Fruit fly (Drosophila melanogaster) whole organism, wandering third instar larva: ENCODE data around the gene CG31174.

Source experiments
- Abd-B ChIP-seq: fragments of >200 bp; optimal IDR thresholded peaks from 2 replicates; lab custom pipeline; 2017; ENCODE audit warnings: missing biosample characterization, missing genetic modification characterization
- CG32264 ChIP-seq: fragments of 200-800 bp; sonication (Bioruptor generic); optimal IDR thresholded peaks from 2 replicates; lab custom pipeline; 2016; ENCODE audit warnings: missing biosample characterization, missing genetic modification characterization
- CG9705 ChIP-seq: fragments of 200-800 bp; sonication (Bioruptor generic); optimal IDR thresholded peaks from 2 replicates; lab custom pipeline; 2018; ENCODE audit warnings: missing biosample characterization, mild to moderate bottlenecking, missing genetic modification characterization
- CrebA ChIP-seq: fragments of 200-800 bp; sonication (Bioruptor generic); optimal IDR thresholded peaks from 2 replicates; lab custom pipeline; 2016; ENCODE audit warnings: missing biosample characterization, mild to moderate bottlenecking, missing genetic modification characterization, borderline replicate concordance
- Dfd ChIP-seq: fragments of >200 bp; optimal IDR thresholded peaks from 2 replicates; lab custom pipeline; 2017; ENCODE audit warnings: missing biosample characterization, missing genetic modification characterization
- Dif ChIP-seq: fragments of 200-275, 200-300 bp; sonication (Bioruptor generic); optimal IDR thresholded peaks from 2 replicates; lab custom pipeline; 2018; ENCODE audit warnings: missing biosample characterization, missing genetic modification characterization; ENCODE audit not compliant: partially characterized antibody
- GATAd ChIP-seq: sonication (Bioruptor generic); optimal IDR thresholded peaks from 2 replicates; lab custom pipeline; 2016; ENCODE audit warnings: missing biosample characterization, missing genetic modification characterization
- HLH106 ChIP-seq: fragments of 200-800 bp; optimal IDR thresholded peaks from 3 replicates; lab custom pipeline; 2019; ENCODE audit warnings: missing biosample characterization, mild to moderate bottlenecking, missing genetic modification characterization, moderate library complexity
- Hnf4 ChIP-seq: fragments of 200-800 bp; sonication (Bioruptor generic); optimal IDR thresholded peaks from 2 replicates; lab custom pipeline; 2016; ENCODE audit warnings: missing biosample characterization, mild to moderate bottlenecking, missing genetic modification characterization
- Hr78 ChIP-seq: fragments of >200 bp; optimal IDR thresholded peaks from 2 replicates; lab custom pipeline; 2017; ENCODE audit warnings: missing biosample characterization, missing genetic modification characterization
- Hr83 ChIP-seq: fragments of 200-300 bp; sonication (Bioruptor generic); optimal IDR thresholded peaks from 2 replicates; lab custom pipeline; 2016; ENCODE audit warnings: missing biosample characterization, mild to moderate bottlenecking, missing genetic modification characterization, moderate library complexity; ENCODE audit not compliant: poor library complexity, severe bottlenecking
- Jra ChIP-seq: sonication (Bioruptor generic); optimal IDR thresholded peaks from 2 replicates; lab custom pipeline; 2016; ENCODE audit warnings: missing biosample characterization, missing genetic modification characterization
- Mio ChIP-seq: sonication (Bioruptor generic); optimal IDR thresholded peaks from 2 replicates; lab custom pipeline; 2016; ENCODE audit warnings: missing biosample characterization, missing genetic modification characterization
- Myc ChIP-seq: fragments of >200 bp; optimal IDR thresholded peaks from 2 replicates; lab custom pipeline; 2017
- N ChIP-seq: fragments of >200 bp; optimal IDR thresholded peaks from 2 replicates; lab custom pipeline; 2018; ENCODE audit warnings: missing biosample characterization, missing external identifiers, missing genetic modification characterization
- OdsH ChIP-seq: fragments of 200-800 bp; sonication (Bioruptor generic); optimal IDR thresholded peaks from 2 replicates; lab custom pipeline; 2016; ENCODE audit warnings: missing biosample characterization, mild to moderate bottlenecking, missing genetic modification characterization
- Rel ChIP-seq, 2 experiments: fragments of 200-800 bp; sonication (Bioruptor generic) in 1 of 2; optimal IDR thresholded peaks; 2 replicates in 1 of 2; 3 replicates in 1 of 2; lab custom pipeline; 2016 to 2019; ENCODE audit warnings: mild to moderate bottlenecking in 2 of 2, missing biosample characterization in 2 of 2, missing genetic modification characterization in 2 of 2, moderate library complexity in 1 of 2
- Sp1 ChIP-seq: fragments of 200-800 bp; sonication (Bioruptor generic); optimal IDR thresholded peaks from 3 replicates; lab custom pipeline; 2019; ENCODE audit warnings: missing biosample characterization, mild to moderate bottlenecking, missing genetic modification characterization, moderate library complexity
- Vsx2 ChIP-seq: fragments of 200-300, 225-300 bp; sonication (Bioruptor generic); optimal IDR thresholded peaks from 2 replicates; lab custom pipeline; 2018; ENCODE audit warnings: missing biosample characterization, missing genetic modification characterization; ENCODE audit not compliant: partially characterized antibody
- br ChIP-seq: fragments of 200-800 bp; sonication (Bioruptor generic); optimal IDR thresholded peaks from 2 replicates; lab custom pipeline; 2016; ENCODE audit warnings: missing biosample characterization, missing genetic modification characterization
- brk ChIP-seq: fragments of 200-800 bp; sonication (Bioruptor generic); optimal IDR thresholded peaks from 2 replicates; lab custom pipeline; 2016; ENCODE audit warnings: missing biosample characterization, mild to moderate bottlenecking, missing genetic modification characterization
- dl ChIP-seq, 2 experiments: fragments of 175-275, 200-275 bp in 1 of 2; fragments of 200-275 bp in 1 of 2; sonication (Bioruptor generic); optimal IDR thresholded peaks; lab custom pipeline; 2018; ENCODE audit warnings: mild to moderate bottlenecking in 2 of 2, missing biosample characterization in 2 of 2, missing genetic modification characterization in 2 of 2, moderate library complexity in 2 of 2; ENCODE audit not compliant: partially characterized antibody in 2 of 2, insufficient read depth in 1 of 2
- dmrt93B ChIP-seq: fragments of 200-800 bp; sonication (Bioruptor generic); optimal IDR thresholded peaks from 2 replicates; lab custom pipeline; 2018; ENCODE audit warnings: missing biosample characterization, mild to moderate bottlenecking, missing genetic modification characterization
- dsf ChIP-seq: sonication (Bioruptor generic); optimal IDR thresholded peaks from 2 replicates; lab custom pipeline; 2016; ENCODE audit warnings: missing biosample characterization, missing genetic modification characterization, borderline replicate concordance
- ey ChIP-seq: fragments of 200-800 bp; sonication (Bioruptor generic); optimal IDR thresholded peaks from 2 replicates; lab custom pipeline; 2016; ENCODE audit warnings: missing biosample characterization, missing genetic modification characterization
- foxo ChIP-seq, 2 experiments: fragments of 200-800 bp; sonication (Bioruptor generic); optimal IDR thresholded peaks; 2 replicates in 1 of 2; 3 replicates in 1 of 2; lab custom pipeline; 2016 to 2017; ENCODE audit warnings: missing biosample characterization in 2 of 2, missing genetic modification characterization in 2 of 2
- fru ChIP-seq: fragments of 200-800 bp; sonication (Bioruptor generic); optimal IDR thresholded peaks from 3 replicates; lab custom pipeline; 2016; ENCODE audit warnings: missing biosample characterization, mild to moderate bottlenecking, missing genetic modification characterization
- h ChIP-seq: fragments of 200-800 bp; sonication (Bioruptor generic); optimal IDR thresholded peaks from 3 replicates; lab custom pipeline; 2016; ENCODE audit warnings: missing biosample characterization, mild to moderate bottlenecking, missing genetic modification characterization
- jim ChIP-seq: fragments of 175-275, 200-325 bp; sonication (Bioruptor generic); optimal IDR thresholded peaks from 2 replicates; lab custom pipeline; 2016; ENCODE audit warnings: missing biosample characterization, mild to moderate bottlenecking, missing genetic modification characterization
- lola ChIP-seq: fragments of >200 bp; optimal IDR thresholded peaks from 2 replicates; lab custom pipeline; 2017; ENCODE audit warnings: missing biosample characterization, missing genetic modification characterization
- pan ChIP-seq: fragments of >200 bp; optimal IDR thresholded peaks from 2 replicates; lab custom pipeline; 2017
- psq ChIP-seq: fragments of 200-800 bp; sonication (Bioruptor generic); optimal IDR thresholded peaks from 3 replicates; lab custom pipeline; 2017; ENCODE audit warnings: missing biosample characterization, mild to moderate bottlenecking, missing genetic modification characterization, moderate library complexity
- rgr ChIP-seq: fragments of 200-800 bp; sonication (Bioruptor generic); optimal IDR thresholded peaks from 3 replicates; lab custom pipeline; 2016; ENCODE audit warnings: missing biosample characterization, mild to moderate bottlenecking, missing genetic modification characterization
- sage ChIP-seq: fragments of 200-800 bp; sonication (Bioruptor generic); optimal IDR thresholded peaks from 2 replicates; lab custom pipeline; 2016; ENCODE audit warnings: missing biosample characterization, mild to moderate bottlenecking, missing genetic modification characterization
- sv ChIP-seq: fragments of 200-800 bp; sonication (Bioruptor generic); optimal IDR thresholded peaks from 3 replicates; lab custom pipeline; 2016; ENCODE audit warnings: missing biosample characterization, missing genetic modification characterization
- tai ChIP-seq: sonication (Bioruptor generic); optimal IDR thresholded peaks from 2 replicates; lab custom pipeline; 2016; ENCODE audit warnings: missing biosample characterization, missing genetic modification characterization
- usp ChIP-seq: fragments of >200 bp; optimal IDR thresholded peaks from 2 replicates; lab custom pipeline; 2017; ENCODE audit warnings: missing biosample characterization, missing genetic modification characterization
- woc ChIP-seq: sonication (Bioruptor generic); optimal IDR thresholded peaks from 2 replicates; lab custom pipeline; 2016; ENCODE audit warnings: missing biosample characterization, mild to moderate bottlenecking, missing genetic modification characterization

CG31174 gene

dm6 chr3R:21905615-21906014, 36.3 kb upstream of the CG31174 start (continued):
- TF ChIP-seq sv (no peak), dsf (GFP tag; lab: Kevin White, UChicago) (no peak), rgr (GFP tag; lab: Kevin White, UChicago) (peak; percentile 68), Vsx2 (GFP tag; lab: Kevin White, UChicago) (no peak), woc (peak; percentile 49), Rel (GFP tag; optimal IDR thresholded peaks at IDR 0.05; lab: Kevin White, UChicago) (no peak), Rel (tag; optimal IDR thresholded peaks at IDR 0.05; lab: Kevin White, UChicago) (no peak), Hr78 (no peak)

dm6 chr3R:21904345-21904744, 35.0 kb upstream of the CG31174 start:
- TF ChIP-seq tai (GFP tag; lab: Kevin White, UChicago) (no peak), Dif (GFP tag; lab: Kevin White, UChicago) (no peak), psq (GFP tag; lab: Kevin White, UChicago) (peak; percentile 16), CG32264 (no peak), N (GFP tag; lab: Kevin White, UChicago) (no peak), fru (GFP tag; lab: Kevin White, UChicago) (peak; percentile 31), HLH106 (tag; lab: Kevin White, UChicago) (peak; percentile 36), dmrt93B (GFP tag; lab: Kevin White, UChicago) (peak; percentile 13), rgr (GFP tag; lab: Kevin White, UChicago) (no peak)
- TF ChIP-seq, all 38 proteins: peak for 4

dm6 chr3R:21899170-21899575, 29.9 kb upstream of the CG31174 start:
- TF ChIP-seq jim (GFP tag; lab: Kevin White, UChicago) (no peak), Rel (GFP tag; optimal IDR thresholded peaks at IDR 0.05; lab: Kevin White, UChicago) (no peak), Rel (tag; optimal IDR thresholded peaks at IDR 0.05; lab: Kevin White, UChicago) (no peak), woc (peak; percentile 19), GATAd (GFP tag; lab: Kevin White, UChicago) (no peak), N (GFP tag; lab: Kevin White, UChicago) (no peak), Jra (GFP tag; lab: Kevin White, UChicago) (no peak), ey (peak; percentile 21), br (peak; percentile 15), Sp1 (peak; percentile 41), Dif (GFP tag; lab: Kevin White, UChicago) (no peak), h (GFP tag; lab: Kevin White, UChicago) (peak; percentile 28), Myc (lab: Kevin White, UChicago) (no peak), Hr83 (GFP tag; lab: Kevin White, UChicago) (no peak), CG32264 (no peak), CG9705 (peak; percentile 2), pan (lab: Kevin White, UChicago) (no peak), Vsx2 (GFP tag; lab: Kevin White, UChicago) (no peak), tai (GFP tag; lab: Kevin White, UChicago) (no peak), fru (GFP tag; lab: Kevin White, UChicago) (peak; percentile 69), Hnf4 (GFP tag; lab: Kevin White, UChicago) (no peak), brk (GFP tag; lab: Kevin White, UChicago) (no peak), OdsH (GFP tag; lab: Kevin White, UChicago) (peak; percentile 35), sage (no peak), Abd-B (GFP tag; lab: Kevin White, UChicago) (no peak), Mio (GFP tag; lab: Kevin White, UChicago) (no peak), dsf (GFP tag; lab: Kevin White, UChicago) (no peak), rgr (GFP tag; lab: Kevin White, UChicago) (no peak), foxo (GFP tag; optimal IDR thresholded peaks at IDR 0.05; lab: Kevin White, UChicago) (peak in 1 of 2 experiments; percentile 59), psq (GFP tag; lab: Kevin White, UChicago) (peak; percentile 15), sv (no peak), lola (GFP tag; lab: Kevin White, UChicago) (no peak), dmrt93B (GFP tag; lab: Kevin White, UChicago) (peak; percentile 45), Hr78 (no peak), HLH106 (tag; lab: Kevin White, UChicago) (peak; percentile 71), CrebA (GFP tag; lab: Kevin White, UChicago) (no peak), dl (GFP tag; optimal IDR thresholded peaks at IDR 0.05; lab: Kevin White, UChicago; ENCODE audit: insufficient read depth in 1 of 2, partially characterized antibody in 2 of 2) (no peak), Dfd (peak; percentile 77), usp (no peak)
